Fruit fly (Drosophila melanogaster): Measurements from ENCODE around the gene Trf2.
A peak's percentile ranks its signal among the peaks of the same experiment; 100 is the strongest.

Trf2 gene

dm6 chrX:8464378-8465036 is 55.4 kb downstream of the Trf2 start, which contains the start of gene Sptr (continued):
- TF ChIP-seq CG8944 (GFP tag; optimal IDR thresholded peaks at IDR 0.05): peak; percentile 45
- no peak for TF ChIP-seq MESR4 (GFP tag; optimal IDR thresholded peaks at IDR 0.05)
- peak; percentile 72 to 79 for TF ChIP-seq bsh (GFP tag; optimal IDR thresholded peaks at IDR 0.05)
- TF ChIP-seq tll (GFP tag; optimal IDR thresholded peaks at IDR 0.05): no peak
- TF ChIP-seq pros (GFP tag; optimal IDR thresholded peaks at IDR 0.05): no peak
- TF ChIP-seq aop (GFP tag; IDR thresholded peaks at IDR 0.05): peak; percentile 56; the same call in 1 of the 2 replicates
- peak; percentile 64; the same call in 1 of the 2 replicates for TF ChIP-seq CG10321 (GFP tag; IDR thresholded peaks at IDR 0.05)
- TF ChIP-seq fd64A (GFP tag; optimal IDR thresholded peaks at IDR 0.05): no peak
- no peak for TF ChIP-seq gfzf (GFP tag; optimal IDR thresholded peaks at IDR 0.05)
- TF ChIP-seq bigmax (GFP tag; optimal IDR thresholded peaks at IDR 0.05): no peak
- TF ChIP-seq pan (optimal IDR thresholded peaks at IDR 0.05): no peak
- TF ChIP-seq pan (GFP tag; optimal IDR thresholded peaks at IDR 0.05 in 1 of 2, IDR thresholded peaks at IDR 0.05 in 1 of 2): peak in 1 of 2 experiments; percentile 94
- TF ChIP-seq E2f2 (GFP tag; IDR thresholded peaks at IDR 0.05): peak; percentile 77
- peak; percentile 84 for TF ChIP-seq CG15011 (GFP tag; optimal IDR thresholded peaks at IDR 0.05)
- peak; percentile 74 for TF ChIP-seq CG16779 (GFP tag; IDR thresholded peaks at IDR 0.05)
- peak; percentile 62 for TF ChIP-seq CG7928 (GFP tag; optimal IDR thresholded peaks at IDR 0.05)
- peak; percentile 89 for TF ChIP-seq Xrp1 (GFP tag; IDR thresholded peaks at IDR 0.05)
- peak; percentile 58 for TF ChIP-seq Myb (GFP tag; optimal IDR thresholded peaks at IDR 0.05)
- no peak for TF ChIP-seq gcm2 (GFP tag; optimal IDR thresholded peaks at IDR 0.05)
- TF ChIP-seq stc (GFP tag; IDR thresholded peaks at IDR 0.05): peak; percentile 93
- peak; percentile 77 for TF ChIP-seq Hr3 (GFP tag; optimal IDR thresholded peaks at IDR 0.05)
- TF ChIP-seq Adf1 (GFP tag; IDR thresholded peaks at IDR 0.05): peak; percentile 74
- peak; percentile 49 for TF ChIP-seq CG6254 (GFP tag; optimal IDR thresholded peaks at IDR 0.05)
- TF ChIP-seq CG4360 (GFP tag; IDR thresholded peaks at IDR 0.05): peak; percentile 34; the same call in 1 of the 2 replicates
- no peak for TF ChIP-seq cad (GFP tag; optimal IDR thresholded peaks at IDR 0.05)
- TF ChIP-seq CG7987 (GFP tag; optimal IDR thresholded peaks at IDR 0.05): peak; percentile 43
- TF ChIP-seq Six4 (GFP tag; optimal IDR thresholded peaks at IDR 0.05): peak; percentile 63
- peak; percentile 81 for TF ChIP-seq sisA (GFP tag; IDR thresholded peaks at IDR 0.05)
- TF ChIP-seq Dfd (GFP tag; optimal IDR thresholded peaks at IDR 0.05): no peak
- TF ChIP-seq CG5953 (GFP tag; IDR thresholded peaks at IDR 0.05): peak; percentile 75
- TF ChIP-seq corto (GFP tag; optimal IDR thresholded peaks at IDR 0.05): peak; percentile 90
- peak; percentile 14 for TF ChIP-seq Mes4 (GFP tag; optimal IDR thresholded peaks at IDR 0.05)
- peak; percentile 93 for TF ChIP-seq gem (tag; optimal IDR thresholded peaks at IDR 0.05)
- peak; percentile 50 for TF ChIP-seq chn (GFP tag; optimal IDR thresholded peaks at IDR 0.05)
- TF ChIP-seq abd-A (tag; optimal IDR thresholded peaks at IDR 0.05): peak; percentile 66
- no peak for TF ChIP-seq stwl (tag; optimal IDR thresholded peaks at IDR 0.05)
- peak; percentile 36; the same call in 1 of the 3 replicates for TF ChIP-seq Optix (GFP tag; IDR thresholded peaks at IDR 0.05)
- peak; percentile 56 for TF ChIP-seq ro (GFP tag; IDR thresholded peaks at IDR 0.05)
- no peak for TF ChIP-seq CG15479 (GFP tag; optimal IDR thresholded peaks at IDR 0.05)
- TF ChIP-seq Dbx (GFP tag; IDR thresholded peaks at IDR 0.05): peak; percentile 91
- TF ChIP-seq Dip3 (GFP tag; optimal IDR thresholded peaks at IDR 0.05): peak; percentile 79
- no peak for TF ChIP-seq Kr (GFP tag; optimal IDR thresholded peaks at IDR 0.05)
- TF ChIP-seq CG14710 (tag; optimal IDR thresholded peaks at IDR 0.05): peak; percentile 38
- peak; percentile 89 for TF ChIP-seq ranshi (GFP tag; IDR thresholded peaks at IDR 0.05)
- peak; percentile 78; the same call in 2 of the 3 replicates for TF ChIP-seq gce (GFP tag; IDR thresholded peaks at IDR 0.05)
- TF ChIP-seq CG9215 (GFP tag; IDR thresholded peaks at IDR 0.05): peak; percentile 86
- peak; percentile 66 for TF ChIP-seq ewg (GFP tag; optimal IDR thresholded peaks at IDR 0.05)
- peak; percentile 77 for TF ChIP-seq HLH54F (GFP tag; optimal IDR thresholded peaks at IDR 0.05)
- TF ChIP-seq ab (GFP tag; optimal IDR thresholded peaks at IDR 0.05): no peak
- peak; percentile 89 for TF ChIP-seq CG6272 (GFP tag; IDR thresholded peaks at IDR 0.05)

Measured in whole organism, embryonic.